Worm (Caenorhabditis elegans): ENCODE measurements around the gene Y54E2A.5.

Y54E2A.5 gene

ce11 chrII:14745127-14745526 lies 12.5 kb downstream of the Y54E2A.5 start:
- no peak for TF ChIP-seq hmg-4 (GFP tag; optimal IDR thresholded peaks at IDR 0.05)

- no peak for TF ChIP-seq ets-7 (tag; optimal IDR thresholded peaks at IDR 0.05)
- no peak for TF ChIP-seq ceh-36 (tag; optimal IDR thresholded peaks at IDR 0.05)
- TF ChIP-seq scrt-1 (GFP tag; IDR thresholded peaks at IDR 0.05), result no peak
- TF ChIP-seq hmg-4 (GFP tag; optimal IDR thresholded peaks at IDR 0.05), result no peak
- no peak for TF ChIP-seq F13C5.2 (tag; optimal IDR thresholded peaks at IDR 0.05)
- no peak for TF ChIP-seq ama-1 (optimal IDR thresholded peaks at IDR 0.05)
- no peak for TF ChIP-seq B0310.2 (tag; optimal IDR thresholded peaks at IDR 0.05)
- TF ChIP-seq tbx-37 (GFP tag; conservative IDR thresholded peaks at IDR 0.05), result no peak
- TF ChIP-seq hnd-1 (tag; optimal IDR thresholded peaks at IDR 0.05), result no peak
- TF ChIP-seq flt-1 (GFP tag; IDR thresholded peaks at IDR 0.05), result no peak
- TF ChIP-seq tra-4 (tag; optimal IDR thresholded peaks at IDR 0.05), result no peak
- TF ChIP-seq pes-1 (GFP tag; IDR thresholded peaks at IDR 0.05), result no peak
- TF ChIP-seq tbx-11 (GFP tag; IDR thresholded peaks at IDR 0.05), result no peak
- TF ChIP-seq ceh-13 (GFP tag; optimal IDR thresholded peaks at IDR 0.05), result no peak
- no peak for TF ChIP-seq aly-1 (tag; optimal IDR thresholded peaks at IDR 0.05)
- no peak for TF ChIP-seq hmbx-1 (tag; optimal IDR thresholded peaks at IDR 0.05)
- no peak for TF ChIP-seq sea-1 (GFP tag; conservative IDR thresholded peaks at IDR 0.05)
Measured at ce11 chrII:14739143-14739542, 18.5 kb downstream of the Y54E2A.5 start, which contains the start of gene npr-34. Gene npr-34, minus strand, starts transcription at chrII:14739243.

- TF ChIP-seq sea-1 (GFP tag; conservative IDR thresholded peaks at IDR 0.05), result no peak
- no peak for TF ChIP-seq scrt-1 (GFP tag; IDR thresholded peaks at IDR 0.05)
- TF ChIP-seq pes-1 (GFP tag; IDR thresholded peaks at IDR 0.05), result no peak
- no peak for TF ChIP-seq F13C5.2 (tag; optimal IDR thresholded peaks at IDR 0.05)
- no peak for TF ChIP-seq ets-7 (tag; optimal IDR thresholded peaks at IDR 0.05)
- no peak for TF ChIP-seq hnd-1 (tag; optimal IDR thresholded peaks at IDR 0.05)
- no peak for TF ChIP-seq hmbx-1 (tag; optimal IDR thresholded peaks at IDR 0.05)
- TF ChIP-seq ama-1 (optimal IDR thresholded peaks at IDR 0.05), result no peak
- no peak for TF ChIP-seq B0310.2 (tag; optimal IDR thresholded peaks at IDR 0.05)
- TF ChIP-seq ceh-13 (GFP tag; optimal IDR thresholded peaks at IDR 0.05), result no peak
- no peak for TF ChIP-seq tra-4 (tag; optimal IDR thresholded peaks at IDR 0.05)
- no peak for TF ChIP-seq aly-1 (tag; optimal IDR thresholded peaks at IDR 0.05)
- no peak for TF ChIP-seq tbx-11 (GFP tag; IDR thresholded peaks at IDR 0.05)
- TF ChIP-seq tbx-37 (GFP tag; conservative IDR thresholded peaks at IDR 0.05), result no peak
- no peak for TF ChIP-seq flt-1 (GFP tag; IDR thresholded peaks at IDR 0.05)
- TF ChIP-seq ceh-36 (tag; optimal IDR thresholded peaks at IDR 0.05), result no peak
- TF ChIP-seq hmg-4 (GFP tag; optimal IDR thresholded peaks at IDR 0.05), result no peak
Measured at ce11 chrII:14733424-14733823, 24.2 kb downstream of the Y54E2A.5 start, which contains the start of gene glna-1. Gene glna-1, minus strand, starts transcription at chrII:14733524.

- TF ChIP-seq tbx-37 (GFP tag; conservative IDR thresholded peaks at IDR 0.05) (no peak), sea-1 (GFP tag; conservative IDR thresholded peaks at IDR 0.05) (no peak), scrt-1 (GFP tag; IDR thresholded peaks at IDR 0.05) (no peak), ceh-13 (GFP tag; optimal IDR thresholded peaks at IDR 0.05) (no peak), B0310.2 (tag; optimal IDR thresholded peaks at IDR 0.05) (no peak)
Measured at ce11 chrII:14728119-14728518, 29.5 kb downstream of the Y54E2A.5 start.

- TF ChIP-seq B0310.2 (tag; optimal IDR thresholded peaks at IDR 0.05) (no peak), F13C5.2 (tag; optimal IDR thresholded peaks at IDR 0.05) (no peak), tbx-37 (GFP tag; conservative IDR thresholded peaks at IDR 0.05) (no peak), hnd-1 (tag; optimal IDR thresholded peaks at IDR 0.05) (no peak), scrt-1 (GFP tag; IDR thresholded peaks at IDR 0.05) (no peak), flt-1 (GFP tag; IDR thresholded peaks at IDR 0.05) (no peak), ceh-36 (tag; optimal IDR thresholded peaks at IDR 0.05) (no peak), tbx-11 (GFP tag; IDR thresholded peaks at IDR 0.05) (no peak), pes-1 (GFP tag; IDR thresholded peaks at IDR 0.05) (no peak), ceh-13 (GFP tag; optimal IDR thresholded peaks at IDR 0.05) (no peak), aly-1 (tag; optimal IDR thresholded peaks at IDR 0.05) (no peak), ama-1 (optimal IDR thresholded peaks at IDR 0.05) (no peak), sea-1 (GFP tag; conservative IDR thresholded peaks at IDR 0.05) (no peak), hmg-4 (GFP tag; optimal IDR thresholded peaks at IDR 0.05) (no peak), hmbx-1 (tag; optimal IDR thresholded peaks at IDR 0.05) (no peak), tra-4 (tag; optimal IDR thresholded peaks at IDR 0.05) (no peak)
Measured at ce11 chrII:14706479-14706878, 51.1 kb downstream of the Y54E2A.5 start.
